Worm (Caenorhabditis elegans): ENCODE results near the gene clec-196.

Gene clec-196

DNA sequence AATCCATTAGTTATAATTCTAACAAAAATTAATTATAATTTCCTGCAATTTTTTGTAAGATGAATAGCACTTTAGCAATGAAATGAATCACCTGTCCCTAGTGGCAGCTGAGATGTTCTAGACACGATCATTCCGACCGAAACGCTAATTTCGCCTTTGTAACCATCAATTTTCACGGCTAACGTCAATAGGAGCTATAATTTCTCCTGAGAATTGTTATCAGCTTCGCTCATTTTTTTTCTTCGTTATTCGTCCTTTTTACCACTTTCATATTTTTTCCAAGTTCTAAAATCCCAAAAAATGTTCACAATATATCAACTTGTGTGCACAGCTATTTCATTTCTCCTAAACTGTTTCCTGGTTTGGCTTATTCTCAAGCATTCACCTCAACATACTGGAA is 11.5 kb upstream of the clec-196 start, which contains the start of gene str-187:
str-187 (plus strand) TSS at position 301 of the 400 bp plus-strand sequence.
- TF ChIP-seq sox-4 (tag; optimal IDR thresholded peaks at IDR 0.05) (no peak), fax-1 (tag; optimal IDR thresholded peaks at IDR 0.05) (no peak), ttx-3 (tag; optimal IDR thresholded peaks at IDR 0.05) (no peak), ceh-48 (tag; optimal IDR thresholded peaks at IDR 0.05) (no peak), ceh-14 (tag; optimal IDR thresholded peaks at IDR 0.05) (no peak), ref-2 (tag; optimal IDR thresholded peaks at IDR 0.05) (no peak), hlh-15 (tag; optimal IDR thresholded peaks at IDR 0.05) (no peak), mec-3 (tag; optimal IDR thresholded peaks at IDR 0.05; ENCODE audit: borderline replicate concordance) (no peak), pha-2 (tag; optimal IDR thresholded peaks at IDR 0.05) (no peak), pqm-1 (tag; optimal IDR thresholded peaks at IDR 0.05) (no peak), gmeb-2 (tag; optimal IDR thresholded peaks at IDR 0.05) (no peak), tbx-7 (tag; optimal IDR thresholded peaks at IDR 0.05) (no peak), hlh-13 (GFP tag; optimal IDR thresholded peaks at IDR 0.05) (no peak)

ce11 chrIV:17265716-17266115 is 11.0 kb upstream of the clec-196 start:
- TF ChIP-seq sdc-2 (tag; optimal IDR thresholded peaks at IDR 0.05) (no peak), ceh-48 (tag; optimal IDR thresholded peaks at IDR 0.05) (no peak), K09A11.1 (tag; optimal IDR thresholded peaks at IDR 0.05; ENCODE audit: insufficient read depth) (no peak), hlh-6 (tag; optimal IDR thresholded peaks at IDR 0.05) (no peak), pat-9 (tag; optimal IDR thresholded peaks at IDR 0.05) (no peak), lin-11 (tag; optimal IDR thresholded peaks at IDR 0.05) (no peak), ref-2 (tag; optimal IDR thresholded peaks at IDR 0.05) (no peak), gmeb-2 (tag; optimal IDR thresholded peaks at IDR 0.05) (no peak), ceh-9 (tag; optimal IDR thresholded peaks at IDR 0.05) (no peak), odd-2 (tag; optimal IDR thresholded peaks at IDR 0.05) (no peak), C08G9.2 (tag; optimal IDR thresholded peaks at IDR 0.05) (no peak), nhr-232 (tag; optimal IDR thresholded peaks at IDR 0.05) (no peak), elt-4 (tag; optimal IDR thresholded peaks at IDR 0.05) (no peak), hlh-15 (tag; optimal IDR thresholded peaks at IDR 0.05) (no peak)

- no peak for TF ChIP-seq lin-11 (tag; optimal IDR thresholded peaks at IDR 0.05)
- TF ChIP-seq unc-42 (tag; optimal IDR thresholded peaks at IDR 0.05): peak; percentile 8
Observed at ce11 chrIV:17267304-17267891, 9.4 kb upstream of the clec-196 start.

ce11 chrIV:17268069-17268468 is 8.7 kb upstream of the clec-196 start:
- TF ChIP-seq ahr-1 (tag; optimal IDR thresholded peaks at IDR 0.05): no peak
- no peak for TF ChIP-seq npax-4 (tag; optimal IDR thresholded peaks at IDR 0.05)
- no peak for TF ChIP-seq lin-11 (tag; optimal IDR thresholded peaks at IDR 0.05)
- TF ChIP-seq eyg-1 (tag; optimal IDR thresholded peaks at IDR 0.05): no peak
- no peak for TF ChIP-seq ceh-48 (tag; optimal IDR thresholded peaks at IDR 0.05)
- TF ChIP-seq pqm-1 (tag; optimal IDR thresholded peaks at IDR 0.05): no peak
- TF ChIP-seq nhr-232 (tag; optimal IDR thresholded peaks at IDR 0.05): no peak

DNA sequence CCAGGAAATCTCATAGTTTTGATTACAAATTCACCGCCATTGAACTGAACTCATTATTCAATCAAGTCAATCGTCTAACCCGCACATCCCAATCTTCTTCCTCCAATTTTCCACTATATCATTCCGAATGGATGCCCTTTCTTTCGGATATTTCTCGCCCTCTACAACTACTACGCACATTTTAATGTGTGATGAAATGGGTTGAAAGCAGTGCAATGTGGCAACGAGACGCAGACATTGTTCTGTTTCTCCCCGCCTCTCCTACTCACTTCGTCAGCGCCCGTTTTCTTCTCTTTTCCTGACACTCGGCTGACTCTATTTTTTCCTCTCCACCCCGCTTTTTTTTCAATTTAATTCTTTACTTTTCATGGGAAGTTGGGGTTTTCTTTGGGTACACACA is 8.1 kb upstream of the clec-196 start:
- peak; percentile 53 for TF ChIP-seq nfya-1 (tag; optimal IDR thresholded peaks at IDR 0.05)
- TF ChIP-seq rnt-1 (tag; optimal IDR thresholded peaks at IDR 0.05): peak; percentile 65
- no peak for TF ChIP-seq ceh-48 (tag; optimal IDR thresholded peaks at IDR 0.05)
- no peak for TF ChIP-seq pat-9 (tag; optimal IDR thresholded peaks at IDR 0.05)
- TF ChIP-seq che-1 (tag; optimal IDR thresholded peaks at IDR 0.05): no peak
- peak; percentile 69 for TF ChIP-seq tbx-2 (tag; optimal IDR thresholded peaks at IDR 0.05)
- peak; percentile 44 for TF ChIP-seq ceh-18 (tag; optimal IDR thresholded peaks at IDR 0.05)
- peak; percentile 93 for TF ChIP-seq unc-42 (tag; optimal IDR thresholded peaks at IDR 0.05)
- TF ChIP-seq unc-55 (GFP tag; optimal IDR thresholded peaks at IDR 0.05): peak; percentile 84
- TF ChIP-seq pag-3 (tag; optimal IDR thresholded peaks at IDR 0.05; ENCODE audit: borderline replicate concordance): no peak
- peak; percentile 31 for TF ChIP-seq F13H6.1 (tag; optimal IDR thresholded peaks at IDR 0.05)
- TF ChIP-seq fkh-6 (tag; optimal IDR thresholded peaks at IDR 0.05): peak; percentile 74
- TF ChIP-seq ceh-19 (GFP tag; optimal IDR thresholded peaks at IDR 0.05): no peak
- no peak for TF ChIP-seq ceh-2 (tag; optimal IDR thresholded peaks at IDR 0.05)
- peak; percentile 36 for TF ChIP-seq syd-9 (tag; optimal IDR thresholded peaks at IDR 0.05)
- TF ChIP-seq ceh-34 (tag; optimal IDR thresholded peaks at IDR 0.05): no peak
- TF ChIP-seq ttx-3 (tag; optimal IDR thresholded peaks at IDR 0.05): no peak
- TF ChIP-seq ceh-31 (tag; optimal IDR thresholded peaks at IDR 0.05): peak; percentile 53
- TF ChIP-seq ama-1 (optimal IDR thresholded peaks at IDR 0.05): no peak
- TF ChIP-seq ceh-14 (tag; optimal IDR thresholded peaks at IDR 0.05): peak; percentile 48
- TF ChIP-seq K09A11.1 (tag; optimal IDR thresholded peaks at IDR 0.05; ENCODE audit: insufficient read depth): peak; percentile 5
